Worm (Caenorhabditis elegans) whole organism, L1 larva: Measurements from ENCODE around the gene nhr-277.
"Not testable (repeated sequence)": the region's sequence is repeated elsewhere in the genome, so short reads cannot be mapped to it uniquely, and the experiment has no call there.

Experiments
- ama-1 ChIP-seq: fragments of 150-350 bp; optimal IDR thresholded peaks from 2 replicates; lab custom pipeline; 2014
- ceh-63 ChIP-seq: fragments of 200-800 bp; sonication (Bioruptor generic); optimal IDR thresholded peaks from 2 replicates; lab custom pipeline; 2018; ENCODE audit warnings: mild to moderate bottlenecking, missing genetic modification characterization, missing compliant biosample characterization
- ceh-8 ChIP-seq: fragments of 200-800 bp; sonication (Bioruptor generic); optimal IDR thresholded peaks from 2 replicates; lab custom pipeline; 2018; ENCODE audit warnings: mild to moderate bottlenecking, missing genetic modification characterization, moderate library complexity, missing compliant biosample characterization
- elt-3 ChIP-seq, 6 experiments: fragments of 150-350 bp in 1 of 6; sonication (generic microtip); optimal IDR thresholded peaks; 2 replicates each; lab custom pipeline; 2017 to 2018; ENCODE audit warnings: missing biosample characterization in 6 of 6, missing genetic modification characterization in 6 of 6, inconsistent platforms in 1 of 6
- lin-15B ChIP-seq: fragments of 150-350 bp; sonication (generic microtip); optimal IDR thresholded peaks from 3 replicates; lab custom pipeline; 2014; ENCODE audit warnings: missing biosample characterization, missing genetic modification characterization
- nhr-20 ChIP-seq: sonication (generic microtip); optimal IDR thresholded peaks from 2 replicates; lab custom pipeline; 2016; ENCODE audit warnings: mild to moderate bottlenecking, missing genetic modification characterization, missing compliant biosample characterization

DNA sequence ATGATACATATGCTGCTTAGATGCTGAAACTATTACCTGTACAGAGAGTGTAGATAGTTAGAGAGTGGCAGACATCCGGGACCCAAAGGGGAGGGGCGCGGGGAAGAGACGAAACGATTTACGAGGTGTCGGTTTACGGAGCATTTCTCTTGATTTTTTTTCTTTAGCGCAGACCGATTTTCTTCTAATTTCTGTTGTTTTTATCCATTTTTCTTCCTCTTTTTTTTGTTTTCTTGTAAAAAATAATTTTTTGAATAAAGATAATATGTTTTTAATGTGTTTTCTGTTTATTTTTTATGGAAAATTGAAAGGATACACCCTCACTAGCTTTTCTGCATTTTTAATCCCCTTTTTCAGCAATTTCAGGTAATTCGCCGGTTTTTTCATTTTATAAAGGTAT, 35.0 kb downstream of the nhr-277 start, which contains the start of gene Y54G2A.72:
- not testable (repeated sequence) for TF ChIP-seq ceh-63; lin-15B; ceh-8 (GFP tag; lab: Kevin White, UChicago); ama-1; nhr-20 (tag; lab: Kevin White, UChicago); elt-3 (tag; optimal IDR thresholded peaks at IDR 0.05; lab: Kevin White, UChicago)
